Fruit fly (Drosophila melanogaster) whole organism, embryonic: ENCODE data around the gene PK1-R.

Experiments
- CG10274 ChIP-seq: fragments of 200-800 bp; sonication (Bioruptor generic); optimal IDR thresholded peaks from 3 replicates; lab custom pipeline; 2017; ENCODE audit warnings: missing biosample characterization, mild to moderate bottlenecking, missing genetic modification characterization
- CG11695 ChIP-seq: fragments of 200-800 bp; sonication (Bioruptor generic); IDR thresholded peaks from 3 replicates; pipeline ENCODE4 v1.3.6; 2022; ENCODE audit warnings: missing biosample characterization, missing genetic modification characterization
- CG1233 ChIP-seq: fragments of 200-800 bp; sonication (Bioruptor generic); optimal IDR thresholded peaks from 4 replicates; lab custom pipeline; 2018; ENCODE audit warnings: missing biosample characterization, mild to moderate bottlenecking, missing genetic modification characterization
- CG12744 ChIP-seq: fragments of 200-800 bp; sonication (Bioruptor generic); optimal IDR thresholded peaks from 2 replicates; lab custom pipeline; 2016; ENCODE audit warnings: missing biosample characterization, missing genetic modification characterization
- CG14667 ChIP-seq: fragments of 200-800 bp; sonication (Bioruptor generic); IDR thresholded peaks from 2 replicates; pipeline ENCODE4 v1.3.6; 2022; ENCODE audit warnings: missing biosample characterization, missing genetic modification characterization
- CG1647 ChIP-seq: fragments of 200-800 bp; sonication (Bioruptor generic); optimal IDR thresholded peaks from 3 replicates; lab custom pipeline; 2016; ENCODE audit warnings: missing biosample characterization, missing genetic modification characterization
- CG16779 ChIP-seq: fragments of 200-800 bp; sonication (Bioruptor generic); IDR thresholded peaks from 2 replicates; pipeline ENCODE4 v1.3.6; 2022; ENCODE audit warnings: missing biosample characterization, missing genetic modification characterization
- CG16815 ChIP-seq: fragments of 200-800 bp; sonication (Bioruptor generic); optimal IDR thresholded peaks from 3 replicates; lab custom pipeline; 2017; ENCODE audit warnings: missing biosample characterization, mild to moderate bottlenecking, missing genetic modification characterization
- CG17802 ChIP-seq: fragments of 200-800 bp; sonication (Bioruptor generic); optimal IDR thresholded peaks from 2 replicates; lab custom pipeline; 2018; ENCODE audit warnings: missing biosample characterization, mild to moderate bottlenecking, missing genetic modification characterization, moderate library complexity
- CG2120 ChIP-seq: fragments of 200-800 bp; sonication (Bioruptor generic); optimal IDR thresholded peaks from 3 replicates; lab custom pipeline; 2016; ENCODE audit warnings: missing biosample characterization, missing genetic modification characterization
- CG2712 ChIP-seq: fragments of 200-800 bp; optimal IDR thresholded peaks from 3 replicates; lab custom pipeline; 2019; ENCODE audit warnings: missing biosample characterization, mild to moderate bottlenecking, missing genetic modification characterization, moderate library complexity
- CG2889 ChIP-seq: fragments of 200-800 bp; sonication (Bioruptor generic); IDR thresholded peaks from 3 replicates; pipeline ENCODE4 v1.3.6; 2022; ENCODE audit warnings: missing biosample characterization, missing genetic modification characterization
- CG3995 ChIP-seq: fragments of 200-800 bp; sonication (Bioruptor generic); optimal IDR thresholded peaks from 3 replicates; lab custom pipeline; 2016; ENCODE audit warnings: missing biosample characterization, missing genetic modification characterization
- CG4404 ChIP-seq: fragments of 200-800 bp; sonication (Bioruptor generic); IDR thresholded peaks from 2 replicates; pipeline ENCODE4 v1.3.6; 2022; ENCODE audit warnings: missing biosample characterization, missing genetic modification characterization
- CG4617 ChIP-seq: fragments of 200-800 bp; sonication (Bioruptor generic); optimal IDR thresholded peaks from 3 replicates; lab custom pipeline; 2016; ENCODE audit warnings: missing biosample characterization, missing genetic modification characterization, borderline replicate concordance
- CG4730 ChIP-seq: fragments of 200-800 bp; sonication (Bioruptor generic); IDR thresholded peaks from 2 replicates; pipeline ENCODE4 v1.3.6; 2022; ENCODE audit warnings: missing biosample characterization, missing genetic modification characterization
- CG4820 ChIP-seq: fragments of 200-800 bp; sonication (Bioruptor generic); optimal IDR thresholded peaks from 3 replicates; lab custom pipeline; 2016; ENCODE audit warnings: missing biosample characterization, missing genetic modification characterization
- CG5953 ChIP-seq: fragments of 200-800 bp; sonication (Bioruptor generic); IDR thresholded peaks from 2 replicates; pipeline ENCODE4 v1.3.6; 2022; ENCODE audit warnings: missing biosample characterization, missing genetic modification characterization
- CG7357 ChIP-seq: fragments of 200-800 bp; sonication (Bioruptor generic); IDR thresholded peaks from 3 replicates; pipeline ENCODE4 v1.3.6; 2022; ENCODE audit warnings: missing biosample characterization, missing genetic modification characterization
- CG9215 ChIP-seq: fragments of 200-800 bp; sonication (Bioruptor generic); IDR thresholded peaks from 2 replicates; pipeline ENCODE4 v1.3.6; 2022; ENCODE audit warnings: missing biosample characterization, missing genetic modification characterization
- CG9817 ChIP-seq: fragments of 200-800 bp; sonication (Bioruptor generic); optimal IDR thresholded peaks from 2 replicates; lab custom pipeline; 2018; ENCODE audit warnings: missing biosample characterization, mild to moderate bottlenecking, missing genetic modification characterization, moderate library complexity
- CG9876 ChIP-seq: fragments of 200-800 bp; sonication (Bioruptor generic); optimal IDR thresholded peaks from 2 replicates; lab custom pipeline; 2016; ENCODE audit warnings: missing biosample characterization, missing genetic modification characterization
- CG9932 ChIP-seq: fragments of 200-800 bp; sonication (Bioruptor generic); IDR thresholded peaks from 2 replicates; pipeline ENCODE4 v1.3.6; 2022; ENCODE audit warnings: missing biosample characterization, missing genetic modification characterization
- CHES-1-like ChIP-seq: fragments of 200-800 bp; sonication (Bioruptor generic); optimal IDR thresholded peaks from 2 replicates; lab custom pipeline; 2016; ENCODE audit warnings: missing biosample characterization, missing genetic modification characterization
- Doc3 ChIP-seq: fragments of 200-800 bp; sonication (Bioruptor generic); IDR thresholded peaks from 3 replicates; pipeline ENCODE4 v1.3.6; 2022; ENCODE audit warnings: missing biosample characterization, missing genetic modification characterization; ENCODE audit not compliant: partially characterized antibody
- Gug ChIP-seq: fragments of 200-800 bp; sonication (Bioruptor generic); IDR thresholded peaks from 4 replicates; pipeline ENCODE4 v1.3.6; 2022; ENCODE audit warnings: missing biosample characterization, missing genetic modification characterization
- Neu2 ChIP-seq: fragments of 200-800 bp; sonication (Bioruptor generic); optimal IDR thresholded peaks from 3 replicates; lab custom pipeline; 2016; ENCODE audit warnings: missing biosample characterization, missing genetic modification characterization, borderline replicate concordance
- bsh ChIP-seq, 2 experiments: fragments of 200-800 bp; sonication (Bioruptor generic); optimal IDR thresholded peaks; 2 replicates each; lab custom pipeline; 2017 to 2018; ENCODE audit warnings: mild to moderate bottlenecking in 2 of 2, missing biosample characterization in 2 of 2, missing genetic modification characterization in 2 of 2, moderate library complexity in 1 of 2
- btn ChIP-seq: fragments of 200-800 bp; sonication (Bioruptor generic); optimal IDR thresholded peaks from 2 replicates; lab custom pipeline; 2016; ENCODE audit warnings: missing biosample characterization, missing genetic modification characterization
- cato ChIP-seq: fragments of 200-800 bp; sonication (Bioruptor generic); optimal IDR thresholded peaks from 2 replicates; lab custom pipeline; 2016; ENCODE audit warnings: missing biosample characterization, missing genetic modification characterization, borderline replicate concordance
- croc ChIP-seq: fragments of 200-800 bp; sonication (Bioruptor generic); conservative IDR thresholded peaks from 3 replicates; pipeline ENCODE4 v1.3.6; 2022; ENCODE audit warnings: missing biosample characterization, missing genetic modification characterization
- dmrt99B ChIP-seq: fragments of 200-800 bp; sonication (Bioruptor generic); optimal IDR thresholded peaks from 2 replicates; lab custom pipeline; 2018; ENCODE audit warnings: missing biosample characterization, mild to moderate bottlenecking, missing genetic modification characterization, moderate library complexity
- eve ChIP-seq, 2 experiments: fragments of >200 bp; optimal IDR thresholded peaks; 2 replicates each; lab custom pipeline; 2017; ENCODE audit warnings: missing biosample characterization in 2 of 2, missing genetic modification characterization in 2 of 2
- fu2 ChIP-seq: fragments of 200-800 bp; sonication (Bioruptor generic); optimal IDR thresholded peaks from 2 replicates; lab custom pipeline; 2016; ENCODE audit warnings: missing biosample characterization, missing genetic modification characterization
- gfzf ChIP-seq: fragments of 200-800 bp; sonication (Bioruptor generic); optimal IDR thresholded peaks from 2 replicates; lab custom pipeline; 2016; ENCODE audit warnings: missing biosample characterization, mild to moderate bottlenecking, missing genetic modification characterization, moderate library complexity
- grn ChIP-seq: fragments of 200-800 bp; sonication (Bioruptor generic); optimal IDR thresholded peaks from 3 replicates; lab custom pipeline; 2017; ENCODE audit warnings: missing biosample characterization, missing genetic modification characterization
- gsb-n ChIP-seq: fragments of 200-800 bp; sonication (Bioruptor generic); optimal IDR thresholded peaks from 3 replicates; lab custom pipeline; 2018; ENCODE audit warnings: missing biosample characterization, mild to moderate bottlenecking, missing genetic modification characterization
- h ChIP-seq: fragments of >200 bp; optimal IDR thresholded peaks from 2 replicates; lab custom pipeline; 2017
- jing ChIP-seq: fragments of 200-800 bp; sonication (Bioruptor generic); optimal IDR thresholded peaks from 2 replicates; lab custom pipeline; 2018; ENCODE audit warnings: missing biosample characterization, mild to moderate bottlenecking, missing genetic modification characterization
- ken ChIP-seq: fragments of 200-800 bp; sonication (Bioruptor generic); IDR thresholded peaks from 3 replicates; pipeline ENCODE4 v1.3.6; 2022; ENCODE audit warnings: missing biosample characterization, missing genetic modification characterization
- lilli ChIP-seq: fragments of 200-800 bp; sonication (Bioruptor generic); optimal IDR thresholded peaks from 3 replicates; lab custom pipeline; 2016; ENCODE audit warnings: missing biosample characterization, missing genetic modification characterization
- nom ChIP-seq: fragments of 200-800 bp; sonication (Bioruptor generic); optimal IDR thresholded peaks from 2 replicates; lab custom pipeline; 2017; ENCODE audit warnings: missing biosample characterization, missing genetic modification characterization, mild to moderate bottlenecking, moderate library complexity, missing genetic modification reagents
- odd ChIP-seq: fragments of 200-800 bp; sonication (Bioruptor generic); optimal IDR thresholded peaks from 2 replicates; lab custom pipeline; 2017; ENCODE audit warnings: missing biosample characterization, mild to moderate bottlenecking, missing genetic modification characterization
- pfk ChIP-seq: fragments of 200-800 bp; sonication (Bioruptor generic); optimal IDR thresholded peaks from 2 replicates; lab custom pipeline; 2018; ENCODE audit warnings: missing biosample characterization, mild to moderate bottlenecking, missing genetic modification characterization, moderate library complexity
- row ChIP-seq: fragments of 200-800 bp; sonication (Bioruptor generic); IDR thresholded peaks from 3 replicates; pipeline ENCODE4 v1.3.6; 2022; ENCODE audit warnings: missing biosample characterization, missing genetic modification characterization
- slp2 ChIP-seq: fragments of 200-800 bp; sonication (Bioruptor generic); optimal IDR thresholded peaks from 2 replicates; lab custom pipeline; 2016; ENCODE audit warnings: missing biosample characterization, missing genetic modification characterization
- sna ChIP-seq: fragments of 200-800 bp; sonication (Bioruptor generic); IDR thresholded peaks from 2 replicates; pipeline ENCODE4 v1.3.6; 2022; ENCODE audit warnings: missing biosample characterization, missing genetic modification characterization; ENCODE audit not compliant: partially characterized antibody
- so ChIP-seq: fragments of 200-800 bp; sonication (Bioruptor generic); IDR thresholded peaks from 3 replicates; pipeline ENCODE4 v1.3.6; 2022; ENCODE audit warnings: missing biosample characterization, missing genetic modification characterization
- sob ChIP-seq: fragments of 200-800 bp; sonication (Bioruptor generic); IDR thresholded peaks from 2 replicates; pipeline ENCODE4 v1.3.6; 2022; ENCODE audit warnings: missing biosample characterization, missing genetic modification characterization
- tio ChIP-seq: fragments of 200-800 bp; sonication (Bioruptor generic); optimal IDR thresholded peaks from 2 replicates; lab custom pipeline; 2017; ENCODE audit warnings: missing biosample characterization, missing genetic modification characterization, inconsistent platforms
- tx ChIP-seq: fragments of 200-800 bp; sonication (Bioruptor generic); optimal IDR thresholded peaks from 2 replicates; lab custom pipeline; 2016; ENCODE audit warnings: missing biosample characterization, missing genetic modification characterization
- zen2 ChIP-seq: fragments of 200-800 bp; sonication (Bioruptor generic); IDR thresholded peaks from 3 replicates; pipeline ENCODE4 v1.3.6; 2022; ENCODE audit warnings: missing biosample characterization, missing genetic modification characterization; ENCODE audit not compliant: partially characterized antibody

Gene PK1-R

DNA sequence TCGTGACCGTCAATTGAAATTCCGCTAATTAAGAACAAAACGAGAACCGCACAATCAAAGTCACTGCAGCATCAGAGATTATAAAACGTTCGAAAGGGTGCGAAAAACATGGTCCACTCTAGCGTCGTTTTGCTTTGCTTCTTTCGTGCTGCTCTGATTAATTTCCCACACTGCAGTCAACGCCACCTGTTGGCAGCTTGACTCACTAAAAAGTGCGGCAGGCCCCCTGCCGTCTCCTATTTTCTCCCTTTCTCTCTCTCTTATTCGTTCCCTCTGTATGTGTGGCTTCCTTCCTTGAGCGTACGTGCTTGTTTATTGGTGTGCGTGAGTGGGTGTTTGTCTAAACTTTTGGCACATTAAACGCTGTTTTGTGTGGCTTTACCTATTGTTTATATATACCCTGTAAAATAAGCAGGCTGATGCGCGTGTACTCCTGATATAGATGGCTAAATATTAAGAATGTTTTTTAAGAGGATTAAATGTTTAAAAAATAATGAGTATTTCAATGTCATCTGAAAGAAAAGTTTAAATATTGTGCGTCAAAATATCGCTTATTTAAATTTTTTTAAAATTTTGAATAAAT lies 4.3 kb downstream of the PK1-R start (continued):
- no peak for TF ChIP-seq CG17802 (tag; lab: Kevin White, UChicago)
- TF ChIP-seq CG16815 (GFP tag; lab: Kevin White, UChicago): no peak
- TF ChIP-seq CHES-1-like (GFP tag; lab: Kevin White, UChicago): no peak
- TF ChIP-seq btn: no peak
- no peak for TF ChIP-seq cato
- TF ChIP-seq sob: 0 out of 2 replicates have a peak, but pooled peaks have one; percentile 20
- peak; percentile 17 for TF ChIP-seq CG12744 (GFP tag; lab: Kevin White, UChicago)
- no peak for TF ChIP-seq tx (GFP tag; lab: Kevin White, UChicago)
- no peak for TF ChIP-seq Neu2 (GFP tag; lab: Kevin White, UChicago)
- TF ChIP-seq CG10274 (GFP tag; lab: Kevin White, UChicago): no peak
- no peak for TF ChIP-seq zen2 (GFP tag; lab: Robert Waterston, UW)
- TF ChIP-seq CG11695 (GFP tag; lab: Robert Waterston, UW): no peak
- TF ChIP-seq pfk (GFP tag; lab: Kevin White, UChicago): no peak
- TF ChIP-seq jing (GFP tag; lab: Kevin White, UChicago): no peak
- no peak for TF ChIP-seq Doc3
- TF ChIP-seq CG7357 (GFP tag; lab: Robert Waterston, UW): no peak
- no peak for TF ChIP-seq CG2712 (tag; lab: Kevin White, UChicago)
- no peak for TF ChIP-seq CG4404 (GFP tag; lab: Robert Waterston, UW)
- TF ChIP-seq CG1233: no peak
- no peak for TF ChIP-seq ken (GFP tag; lab: Robert Waterston, UW)
- no peak for TF ChIP-seq CG2120
- no peak for TF ChIP-seq sna (GFP tag; lab: Robert Waterston, UW)
- no peak for TF ChIP-seq CG5953 (GFP tag; lab: Robert Waterston, UW)
- no peak for TF ChIP-seq CG1647 (GFP tag; lab: Kevin White, UChicago)
- TF ChIP-seq tio: no peak
- TF ChIP-seq CG16779: no peak
- no peak for TF ChIP-seq h
- no peak for TF ChIP-seq CG3995 (GFP tag; lab: Kevin White, UChicago)
- peak; percentile 9 for TF ChIP-seq slp2 (GFP tag; lab: Kevin White, UChicago)
- no peak for TF ChIP-seq nom (GFP tag; lab: Kevin White, UChicago)
- no peak for TF ChIP-seq fu2
- no peak for TF ChIP-seq row (GFP tag; lab: Robert Waterston, UW)
- TF ChIP-seq dmrt99B (tag; lab: Kevin White, UChicago): peak; percentile 29
- TF ChIP-seq Gug: no peak
- no peak for TF ChIP-seq so (GFP tag; lab: Robert Waterston, UW)
- no peak for TF ChIP-seq eve (GFP tag; optimal IDR thresholded peaks at IDR 0.05; lab: Kevin White, UChicago)
- TF ChIP-seq lilli (GFP tag; lab: Kevin White, UChicago): no peak
- no peak for TF ChIP-seq CG4617 (GFP tag; lab: Kevin White, UChicago)
- no peak for TF ChIP-seq CG14667 (GFP tag; lab: Robert Waterston, UW)
- no peak for TF ChIP-seq gsb-n
- TF ChIP-seq bsh (GFP tag; optimal IDR thresholded peaks at IDR 0.05; lab: Kevin White, UChicago): no peak
- TF ChIP-seq croc: no peak
- no peak for TF ChIP-seq gfzf (GFP tag; lab: Kevin White, UChicago)
- TF ChIP-seq CG2889 (GFP tag; lab: Robert Waterston, UW): no peak
- TF ChIP-seq CG9876 (GFP tag; lab: Kevin White, UChicago): no peak
- no peak for TF ChIP-seq CG9215 (GFP tag; lab: Robert Waterston, UW)
- TF ChIP-seq odd (GFP tag; lab: Kevin White, UChicago): no peak
- TF ChIP-seq CG4730 (GFP tag; lab: Robert Waterston, UW): no peak
- no peak for TF ChIP-seq CG9932 (GFP tag; lab: Robert Waterston, UW)
- no peak for TF ChIP-seq grn (GFP tag; lab: Kevin White, UChicago)
- no peak for TF ChIP-seq CG9817 (tag; lab: Kevin White, UChicago)
- TF ChIP-seq CG4820: no peak
